Fruit fly (Drosophila melanogaster) Kc167 (cell line): Measurements from ENCODE around the gene Nepl21.

Experiments used
- Myc ChIP-seq: fragments of >200 bp; optimal IDR thresholded peaks from 2 replicates; lab custom pipeline; 2017; ENCODE audit warnings: missing external identifiers
- Sin3A ChIP-seq: fragments of >200 bp; optimal IDR thresholded peaks from 2 replicates; lab custom pipeline; 2018; ENCODE audit warnings: missing external identifiers
- insv ChIP-seq: fragments of >200 bp; optimal IDR thresholded peaks from 3 replicates; lab custom pipeline; 2018; ENCODE audit warnings: missing external identifiers
- psq ChIP-seq: fragments of >200 bp; optimal IDR thresholded peaks from 2 replicates; lab custom pipeline; 2017; ENCODE audit warnings: missing external identifiers

dm6 chr3R:28903392-28903791 lies 19.9 kb downstream of the Nepl21 start:
- TF ChIP-seq psq (no peak), insv (no peak), Myc (lab: Kevin White, UChicago) (no peak), Sin3A (no peak)
